Worm (Caenorhabditis elegans): Measurements from ENCODE around the gene hsp-25.

Gene hsp-25

DNA sequence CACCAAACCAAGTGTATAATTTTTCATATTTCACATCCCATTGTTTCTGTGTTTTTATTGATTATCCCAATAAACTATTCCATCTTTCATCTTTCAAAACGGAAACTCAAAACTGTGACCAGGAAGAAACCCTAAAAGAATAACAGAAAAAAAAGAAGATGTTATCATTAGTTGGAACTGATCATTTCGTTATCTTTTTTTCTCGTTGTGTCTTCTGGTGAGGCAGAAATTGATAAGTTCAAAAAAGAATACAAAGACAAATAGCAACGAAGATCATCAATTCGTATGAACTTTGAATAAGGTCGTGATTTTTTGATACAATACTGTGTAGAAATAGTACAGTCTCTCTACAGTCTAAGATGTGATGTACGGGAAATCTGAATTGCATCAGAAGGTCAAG, 42.3 kb upstream of the hsp-25 start:
- peak; percentile 48 for TF ChIP-seq lin-14 (GFP tag; optimal IDR thresholded peaks at IDR 0.05)
- peak in 1 of 2 experiments; percentile 14 for TF ChIP-seq lin-35 (GFP tag; optimal IDR thresholded peaks at IDR 0.05)
- TF ChIP-seq xbp-1 (tag; optimal IDR thresholded peaks at IDR 0.05), result no peak
- peak in 3 of 6 experiments; percentile 41 to 72 (median 66) for TF ChIP-seq elt-3 (tag; optimal IDR thresholded peaks at IDR 0.05)
- TF ChIP-seq nhr-12 (tag; optimal IDR thresholded peaks at IDR 0.05), result no peak
- no peak for TF ChIP-seq unc-62 (GFP tag; optimal IDR thresholded peaks at IDR 0.05)
- peak; percentile 15 for TF ChIP-seq nhr-20 (tag; optimal IDR thresholded peaks at IDR 0.05)
- TF ChIP-seq blmp-1 (tag; optimal IDR thresholded peaks at IDR 0.05), result peak; percentile 44
- TF ChIP-seq fkh-4 (tag; optimal IDR thresholded peaks at IDR 0.05; ENCODE audit: borderline replicate concordance), result no peak
- no peak for TF ChIP-seq rnt-1 (tag; optimal IDR thresholded peaks at IDR 0.05)
- TF ChIP-seq elt-2 (tag; optimal IDR thresholded peaks at IDR 0.05), result peak; percentile 38
- TF ChIP-seq ztf-4 (tag; optimal IDR thresholded peaks at IDR 0.05), result no peak

DNA sequence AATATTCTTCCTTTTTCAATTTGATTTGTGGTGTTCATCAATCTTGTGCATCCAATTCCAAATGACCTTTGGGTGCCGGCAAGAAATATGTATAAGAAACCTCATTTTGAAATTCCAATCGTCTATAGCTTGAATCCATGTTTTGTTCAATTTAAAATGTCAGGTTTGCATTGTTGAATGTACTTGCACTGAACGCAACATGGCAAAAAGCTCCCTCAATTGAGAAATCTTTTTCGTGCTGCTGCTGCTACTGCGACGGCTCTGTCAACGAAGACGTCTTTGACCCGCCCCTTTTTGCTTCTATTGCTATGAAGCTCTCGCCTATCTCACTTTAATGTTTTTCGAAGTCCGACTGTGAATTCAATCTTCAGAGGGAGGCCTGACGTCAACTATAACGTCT, 35.8 kb upstream of the hsp-25 start, which contains the start of gene lgc-58:
lgc-58 (plus strand) TSS at position 301 of the 400 bp plus-strand sequence.
- TF ChIP-seq efl-1 (optimal IDR thresholded peaks at IDR 0.05), result no peak
- TF ChIP-seq efl-1 (GFP tag; optimal IDR thresholded peaks at IDR 0.05 in 1 of 2), result no peak
- TF ChIP-seq lin-15B (tag; optimal IDR thresholded peaks at IDR 0.05), result no peak
- TF ChIP-seq tbx-2 (tag; optimal IDR thresholded peaks at IDR 0.05), result no peak
- TF ChIP-seq hpl-2 (GFP tag; optimal IDR thresholded peaks at IDR 0.05), result no peak
- TF ChIP-seq lin-39 (tag; optimal IDR thresholded peaks at IDR 0.05), result no peak
- no peak for TF ChIP-seq fkh-10 (GFP tag; optimal IDR thresholded peaks at IDR 0.05)
- TF ChIP-seq unc-62 (GFP tag; optimal IDR thresholded peaks at IDR 0.05), result no peak
- no peak for TF ChIP-seq nhr-76 (tag; optimal IDR thresholded peaks at IDR 0.05)
- TF ChIP-seq mdl-1 (tag; optimal IDR thresholded peaks at IDR 0.05), result no peak
- TF ChIP-seq nhr-71 (tag; optimal IDR thresholded peaks at IDR 0.05), result no peak
- TF ChIP-seq tlp-1 (tag; optimal IDR thresholded peaks at IDR 0.05), result no peak
- TF ChIP-seq nhr-47 (tag; optimal IDR thresholded peaks at IDR 0.05), result no peak
- no peak for TF ChIP-seq fos-1 (tag; optimal IDR thresholded peaks at IDR 0.05)
- TF ChIP-seq pax-3 (tag; optimal IDR thresholded peaks at IDR 0.05), result no peak
- TF ChIP-seq unc-30 (tag; optimal IDR thresholded peaks at IDR 0.05), result no peak
- TF ChIP-seq ets-5 (GFP tag; IDR thresholded peaks at IDR 0.05), result no peak
- no peak for TF ChIP-seq fkh-4 (tag; optimal IDR thresholded peaks at IDR 0.05; ENCODE audit: borderline replicate concordance)
- TF ChIP-seq Y116A8C.19 (tag; optimal IDR thresholded peaks at IDR 0.05; ENCODE audit: borderline replicate concordance), result no peak
- TF ChIP-seq mef-2 (tag; optimal IDR thresholded peaks at IDR 0.05), result no peak
- no peak for TF ChIP-seq nhr-90 (tag; optimal IDR thresholded peaks at IDR 0.05; ENCODE audit: poor library complexity)

- TF ChIP-seq snpc-4 (tag; optimal IDR thresholded peaks at IDR 0.05), result no peak
- peak; percentile 63 for TF ChIP-seq blmp-1 (tag; optimal IDR thresholded peaks at IDR 0.05)
Observed at ce11 chrX:6066618-6067017, 27.2 kb upstream of the hsp-25 start.

ce11 chrX:6065936-6066452, 26.6 kb upstream of the hsp-25 start, which contains the start of gene ptr-4:
TSS of gene ptr-4 (minus strand) at chrX:6065986.
- TF ChIP-seq F16B12.6 (tag; optimal IDR thresholded peaks at IDR 0.05) (no peak), lsy-2 (tag; optimal IDR thresholded peaks at IDR 0.05) (no peak), dsc-1 (tag; optimal IDR thresholded peaks at IDR 0.05) (no peak), C04F5.9 (tag; optimal IDR thresholded peaks at IDR 0.05) (no peak), egl-13 (tag; optimal IDR thresholded peaks at IDR 0.05) (no peak), unc-30 (tag; optimal IDR thresholded peaks at IDR 0.05) (no peak)

Data from whole organism, L1 larva.